Fruit fly (Drosophila melanogaster) whole organism, embryonic: Measurements from ENCODE around the gene CG15536.

Experiments used
- CG8765 ChIP-seq: fragments of 200-800 bp; sonication (Bioruptor generic); IDR thresholded peaks from 2 replicates; pipeline ENCODE4 v1.3.6; 2022; ENCODE audit warnings: missing biosample characterization, missing genetic modification characterization
- gsb-n ChIP-seq: fragments of 200-800 bp; sonication (Bioruptor generic); optimal IDR thresholded peaks from 3 replicates; lab custom pipeline; 2018; ENCODE audit warnings: missing biosample characterization, mild to moderate bottlenecking, missing genetic modification characterization
- tin ChIP-seq: fragments of 200-800 bp; sonication (Bioruptor generic); optimal IDR thresholded peaks from 3 replicates; lab custom pipeline; 2016; ENCODE audit warnings: missing biosample characterization, missing genetic modification characterization

DNA sequence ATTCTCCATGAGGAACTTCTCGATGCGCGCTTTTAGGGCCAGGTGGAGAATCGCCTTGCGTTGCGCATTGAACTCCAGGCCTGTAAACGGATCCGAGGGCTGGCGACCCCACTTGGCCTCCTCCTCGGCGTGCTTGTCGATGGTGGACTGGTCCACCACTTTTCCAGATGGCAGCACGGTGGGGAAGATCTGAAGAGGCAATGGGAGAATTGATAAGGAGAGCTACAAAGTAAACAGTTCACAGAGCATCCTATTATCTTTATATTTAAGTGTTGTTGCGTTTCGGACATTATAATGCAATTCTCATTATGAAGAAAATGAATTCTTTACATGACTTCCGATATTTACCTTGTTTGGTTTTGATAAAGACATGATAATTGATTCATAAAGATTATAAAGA is 1.7 kb upstream of the CG15536 start:
- TF ChIP-seq tin (no peak), gsb-n (no peak), CG8765 (GFP tag; lab: Robert Waterston, UW) (no peak)
